Worm (Caenorhabditis elegans): ENCODE data around the gene srab-9.

ce11 chrV:3119185-3119584 lies 21.9 kb downstream of the srab-9 start:
- no peak for TF ChIP-seq ceh-22 (tag; optimal IDR thresholded peaks at IDR 0.05)
- TF ChIP-seq ceh-19 (GFP tag; optimal IDR thresholded peaks at IDR 0.05), result no peak
- TF ChIP-seq ceh-34 (tag; optimal IDR thresholded peaks at IDR 0.05), result no peak
